Fruit fly (Drosophila melanogaster) whole organism, embryonic: Measurements from ENCODE around the gene CG14817.
A peak's percentile ranks its signal among the peaks of the same experiment; 100 is the strongest.

Experiments used
- Awh ChIP-seq: fragments of 200-800 bp; sonication (Bioruptor generic); IDR thresholded peaks from 2 replicates; pipeline ENCODE4, ENCODE4 v1.3.6; 2022; ENCODE audit warnings: missing biosample characterization, missing genetic modification characterization
- CG10274 ChIP-seq: fragments of 200-800 bp; sonication (Bioruptor generic); optimal IDR thresholded peaks from 3 replicates; lab custom pipeline; 2017; ENCODE audit warnings: missing biosample characterization, mild to moderate bottlenecking, missing genetic modification characterization
- CG10321 ChIP-seq: fragments of 200-800 bp; sonication (Bioruptor generic); IDR thresholded peaks from 2 replicates; pipeline ENCODE4 v1.3.6; 2022; ENCODE audit warnings: missing biosample characterization, missing genetic modification characterization
- CG10654 ChIP-seq: fragments of 200-800 bp; sonication (Bioruptor generic); optimal IDR thresholded peaks from 2 replicates; lab custom pipeline; 2016; ENCODE audit warnings: missing biosample characterization, missing genetic modification characterization
- CG11398 ChIP-seq: fragments of 200-800 bp; sonication (Bioruptor generic); optimal IDR thresholded peaks from 2 replicates; lab custom pipeline; 2016; ENCODE audit warnings: missing biosample characterization, missing genetic modification characterization
- CG12104 ChIP-seq: fragments of 200-800 bp; sonication (Bioruptor generic); optimal IDR thresholded peaks from 3 replicates; lab custom pipeline; 2016; ENCODE audit warnings: missing biosample characterization, missing genetic modification characterization
- CG14710 ChIP-seq: fragments of 200-800 bp; sonication (Bioruptor generic); optimal IDR thresholded peaks from 3 replicates; lab custom pipeline; 2019; ENCODE audit warnings: missing biosample characterization, mild to moderate bottlenecking, missing genetic modification characterization, moderate library complexity
- CG16779 ChIP-seq: fragments of 200-800 bp; sonication (Bioruptor generic); IDR thresholded peaks from 2 replicates; pipeline ENCODE4 v1.3.6; 2022; ENCODE audit warnings: missing biosample characterization, missing genetic modification characterization
- CG16863 ChIP-seq: fragments of 200-800 bp; sonication (Bioruptor generic); optimal IDR thresholded peaks from 3 replicates; lab custom pipeline; 2016; ENCODE audit warnings: missing biosample characterization, missing genetic modification characterization
- CG18476 ChIP-seq: fragments of 200-800 bp; sonication (Bioruptor generic); optimal IDR thresholded peaks from 2 replicates; lab custom pipeline; 2016; ENCODE audit warnings: missing biosample characterization, mild to moderate bottlenecking, missing genetic modification characterization
- CG2120 ChIP-seq: fragments of 200-800 bp; sonication (Bioruptor generic); optimal IDR thresholded peaks from 3 replicates; lab custom pipeline; 2016; ENCODE audit warnings: missing biosample characterization, missing genetic modification characterization
- CG2678 ChIP-seq: fragments of 200-800 bp; sonication (Bioruptor generic); optimal IDR thresholded peaks from 3 replicates; lab custom pipeline; 2019; ENCODE audit warnings: missing biosample characterization, mild to moderate bottlenecking, missing genetic modification characterization, moderate library complexity
- CG31365 ChIP-seq: fragments of 200-800 bp; sonication (Bioruptor generic); optimal IDR thresholded peaks from 2 replicates; lab custom pipeline; 2018; ENCODE audit warnings: missing biosample characterization, mild to moderate bottlenecking, missing genetic modification characterization
- CG33557 ChIP-seq: fragments of 200-800 bp; sonication (Bioruptor generic); optimal IDR thresholded peaks from 2 replicates; lab custom pipeline; 2019; ENCODE audit warnings: missing biosample characterization, mild to moderate bottlenecking, missing genetic modification characterization, moderate library complexity
- CG3407 ChIP-seq: fragments of 200-800 bp; sonication (Bioruptor generic); optimal IDR thresholded peaks from 2 replicates; lab custom pipeline; 2018; ENCODE audit warnings: missing biosample characterization, mild to moderate bottlenecking, missing genetic modification characterization
- CG42726 ChIP-seq: fragments of 200-800 bp; sonication (Bioruptor generic); IDR thresholded peaks from 2 replicates; pipeline ENCODE4 v1.3.6; 2022; ENCODE audit warnings: missing biosample characterization, missing genetic modification characterization; ENCODE audit not compliant: partially characterized antibody
- CG4424 ChIP-seq: fragments of 200-800 bp; sonication (Bioruptor generic); optimal IDR thresholded peaks from 3 replicates; lab custom pipeline; 2016; ENCODE audit warnings: missing biosample characterization, missing genetic modification characterization
- CG6765 ChIP-seq: fragments of 200-800 bp; sonication (Bioruptor generic); optimal IDR thresholded peaks from 3 replicates; lab custom pipeline; 2017; ENCODE audit warnings: missing biosample characterization, mild to moderate bottlenecking, missing genetic modification characterization
- CG7357 ChIP-seq: fragments of 200-800 bp; sonication (Bioruptor generic); IDR thresholded peaks from 3 replicates; pipeline ENCODE4 v1.3.6; 2022; ENCODE audit warnings: missing biosample characterization, missing genetic modification characterization
- CG7963 ChIP-seq: fragments of 200-800 bp; sonication (Bioruptor generic); IDR thresholded peaks from 3 replicates; pipeline ENCODE4 v1.3.6; 2022; ENCODE audit warnings: missing biosample characterization, missing genetic modification characterization; ENCODE audit not compliant: partially characterized antibody
- CG8089 ChIP-seq: fragments of 200-800 bp; sonication (Bioruptor generic); optimal IDR thresholded peaks from 3 replicates; lab custom pipeline; 2016; ENCODE audit warnings: missing biosample characterization, missing genetic modification characterization
- CG9609 ChIP-seq: fragments of 200-800 bp; sonication (Bioruptor generic); optimal IDR thresholded peaks from 3 replicates; lab custom pipeline; 2016; ENCODE audit warnings: missing biosample characterization, missing genetic modification characterization
- CG9727 ChIP-seq: fragments of 200-800 bp; sonication (Bioruptor generic); optimal IDR thresholded peaks from 3 replicates; lab custom pipeline; 2017; ENCODE audit warnings: missing biosample characterization, mild to moderate bottlenecking, missing genetic modification characterization
- Dp ChIP-seq: fragments of 200-800 bp; sonication (Bioruptor generic); optimal IDR thresholded peaks from 2 replicates; lab custom pipeline; 2018; ENCODE audit warnings: missing biosample characterization, mild to moderate bottlenecking, missing genetic modification characterization, moderate library complexity
- Hey ChIP-seq: fragments of 200-800 bp; sonication (Bioruptor generic); optimal IDR thresholded peaks from 3 replicates; lab custom pipeline; 2018; ENCODE audit warnings: missing biosample characterization, mild to moderate bottlenecking, missing genetic modification characterization
- Hmr ChIP-seq: fragments of 200-800 bp; sonication (Bioruptor generic); optimal IDR thresholded peaks from 3 replicates; lab custom pipeline; 2017; ENCODE audit warnings: mild to moderate bottlenecking, missing biosample characterization, missing genetic modification reagents, missing genetic modification characterization
- Hr51 ChIP-seq, 2 experiments: fragments of 200-800 bp; sonication (Bioruptor generic); optimal IDR thresholded peaks; 2 replicates in 1 of 2; 3 replicates in 1 of 2; lab custom pipeline; 2016 to 2018; ENCODE audit warnings: missing biosample characterization in 2 of 2, missing genetic modification characterization in 2 of 2, mild to moderate bottlenecking in 1 of 2, moderate library complexity in 1 of 2
- Hr78 ChIP-seq, 2 experiments: fragments of 200-800 bp in 1 of 2; fragments of >200 bp in 1 of 2; sonication (Bioruptor generic) in 1 of 2; optimal IDR thresholded peaks; 2 replicates each; lab custom pipeline; 2017 to 2019; ENCODE audit warnings: missing biosample characterization in 2 of 2, missing genetic modification characterization in 2 of 2, mild to moderate bottlenecking in 1 of 2, moderate library complexity in 1 of 2
- Kr ChIP-seq: fragments of 200-800 bp; sonication (Bioruptor generic); optimal IDR thresholded peaks from 2 replicates; lab custom pipeline; 2017; ENCODE audit warnings: missing biosample characterization, mild to moderate bottlenecking, missing genetic modification characterization
- Scr ChIP-seq: fragments of 200-800 bp; sonication (Bioruptor generic); IDR thresholded peaks from 2 replicates; pipeline ENCODE4 v1.3.6; 2022; ENCODE audit warnings: missing biosample characterization, missing genetic modification characterization; ENCODE audit not compliant: partially characterized antibody
- ac ChIP-seq: fragments of 200-800 bp; sonication (Bioruptor generic); optimal IDR thresholded peaks from 3 replicates; lab custom pipeline; 2017; ENCODE audit warnings: missing biosample characterization, mild to moderate bottlenecking, missing genetic modification characterization
- dan ChIP-seq: fragments of 200-800 bp; sonication (Bioruptor generic); IDR thresholded peaks from 2 replicates; pipeline ENCODE4 v1.3.6; 2022; ENCODE audit warnings: missing biosample characterization, missing genetic modification characterization
- eve ChIP-seq, 2 experiments: fragments of >200 bp; optimal IDR thresholded peaks; 2 replicates each; lab custom pipeline; 2017; ENCODE audit warnings: missing biosample characterization in 2 of 2, missing genetic modification characterization in 2 of 2
- gce ChIP-seq: fragments of 200-800 bp; sonication (Bioruptor generic); IDR thresholded peaks from 3 replicates; pipeline ENCODE4 v1.3.6; 2022; ENCODE audit warnings: missing biosample characterization, missing genetic modification characterization
- jigr1 ChIP-seq: fragments of 200-800 bp; sonication (Bioruptor generic); IDR thresholded peaks from 3 replicates; pipeline ENCODE4 v1.3.6; 2022; ENCODE audit warnings: missing biosample characterization, missing genetic modification characterization
- knrl ChIP-seq: fragments of 200-800 bp; sonication (Bioruptor generic); IDR thresholded peaks from 3 replicates; pipeline ENCODE4 v1.3.6; 2022; ENCODE audit warnings: missing biosample characterization, missing genetic modification characterization; ENCODE audit not compliant: partially characterized antibody
- lbe ChIP-seq: fragments of 200-800 bp; sonication (Bioruptor generic); optimal IDR thresholded peaks from 2 replicates; lab custom pipeline; 2016; ENCODE audit warnings: missing biosample characterization, mild to moderate bottlenecking, missing genetic modification characterization
- lola ChIP-seq, 3 experiments: fragments of >200 bp in 2 of 3; fragments of 200-800 bp in 1 of 3; sonication (Bioruptor generic) in 1 of 3; optimal IDR thresholded peaks; 2 replicates each; lab custom pipeline; 2017 to 2019; ENCODE audit warnings: missing biosample characterization in 3 of 3, missing genetic modification characterization in 3 of 3, mild to moderate bottlenecking in 1 of 3, moderate library complexity in 1 of 3
- lov ChIP-seq, 2 experiments: fragments of 200-800 bp in 1 of 2; fragments of >200 bp in 1 of 2; sonication (Bioruptor generic) in 1 of 2; IDR thresholded peaks in 1 of 2; optimal IDR thresholded peaks in 1 of 2; 2 replicates in 1 of 2; 3 replicates in 1 of 2; pipeline versions ENCODE4 v1.3.6 to Lab custom; 2017 to 2022; ENCODE audit warnings: missing biosample characterization in 1 of 2, missing genetic modification characterization in 1 of 2
- mirr ChIP-seq: fragments of 200-800 bp; sonication (Bioruptor generic); optimal IDR thresholded peaks from 3 replicates; lab custom pipeline; 2018; ENCODE audit warnings: missing biosample characterization, mild to moderate bottlenecking, missing genetic modification characterization
- pan ChIP-seq, 4 experiments: fragments of >200 bp in 3 of 4; fragments of 200-800 bp in 1 of 4; sonication (Bioruptor generic) in 1 of 4; optimal IDR thresholded peaks in 3 of 4; IDR thresholded peaks in 1 of 4; 2 replicates each; pipeline versions ENCODE4 v1.3.6 to Lab custom; 2017 to 2022; ENCODE audit warnings: missing biosample characterization in 2 of 4, missing genetic modification characterization in 2 of 4, mixed read lengths in 1 of 4
- prd ChIP-seq, 3 experiments: fragments of >200 bp in 2 of 3; fragments of 200-800 bp in 1 of 3; sonication (Bioruptor generic) in 1 of 3; optimal IDR thresholded peaks in 2 of 3; IDR thresholded peaks in 1 of 3; 2 replicates in 2 of 3; 3 replicates in 1 of 3; pipeline versions ENCODE4 v1.3.6 to Lab custom; 2017 to 2022; ENCODE audit warnings: missing biosample characterization in 1 of 3, missing genetic modification characterization in 1 of 3
- sd ChIP-seq: fragments of 200-800 bp; sonication (Bioruptor generic); optimal IDR thresholded peaks from 3 replicates; lab custom pipeline; 2018; ENCODE audit warnings: missing biosample characterization, mild to moderate bottlenecking, missing genetic modification characterization, moderate library complexity
- sens-2 ChIP-seq: fragments of 200-800 bp; sonication (Bioruptor generic); IDR thresholded peaks from 2 replicates; pipeline ENCODE4 v1.3.6; 2022; ENCODE audit warnings: missing biosample characterization, missing genetic modification characterization
- sim ChIP-seq: fragments of 200-800 bp; sonication (Bioruptor generic); IDR thresholded peaks from 2 replicates; pipeline ENCODE4 v1.3.6; 2022; ENCODE audit warnings: missing biosample characterization, missing genetic modification characterization
- so ChIP-seq: fragments of 200-800 bp; sonication (Bioruptor generic); IDR thresholded peaks from 3 replicates; pipeline ENCODE4 v1.3.6; 2022; ENCODE audit warnings: missing biosample characterization, missing genetic modification characterization
- zen ChIP-seq: fragments of 200-800 bp; sonication (Bioruptor generic); optimal IDR thresholded peaks from 3 replicates; lab custom pipeline; 2018; ENCODE audit warnings: missing biosample characterization, mild to moderate bottlenecking, missing genetic modification characterization, moderate library complexity

Gene CG14817

dm6 chrX:1849914-1850313, 27.2 kb downstream of the CG14817 start (continued):
- TF ChIP-seq Hey (tag; lab: Kevin White, UChicago) (peak; percentile 60), Awh (GFP tag; lab: Robert Waterston, UW) (peak; percentile 58), CG10654 (GFP tag; lab: Kevin White, UChicago) (peak; percentile 67), CG42726 (no peak), CG2120 (GFP tag; lab: Kevin White, UChicago) (peak; percentile 95), sd (tag; lab: Kevin White, UChicago) (peak; percentile 88), lov (optimal IDR thresholded peaks at IDR 0.05; lab: Kevin White, UChicago) (no peak), lov (GFP tag; IDR thresholded peaks at IDR 0.05; lab: Robert Waterston, UW) (no peak), CG8089 (GFP tag; lab: Kevin White, UChicago) (peak; percentile 44), CG33557 (peak; percentile 49), CG11398 (peak; percentile 35), lola (GFP tag; optimal IDR thresholded peaks at IDR 0.05; lab: Kevin White, UChicago) (peak in 1 of 3 experiments; percentile 52), Dp (GFP tag; lab: Kevin White, UChicago) (no peak), CG2678 (tag; lab: Kevin White, UChicago) (peak; percentile 96), prd (optimal IDR thresholded peaks at IDR 0.05; lab: Kevin White, UChicago) (no peak), prd (GFP tag; IDR thresholded peaks at IDR 0.05; lab: Robert Waterston, UW) (peak; percentile 81), CG10321 (peak; percentile 53; the same call in 1 of the 2 replicates), CG3407 (GFP tag; lab: Kevin White, UChicago) (peak; percentile 46), CG9727 (GFP tag; lab: Kevin White, UChicago) (peak; percentile 92), CG18476 (GFP tag; lab: Kevin White, UChicago) (peak; percentile 82), gce (GFP tag; lab: Robert Waterston, UW) (no peak; the same call in 2 of the 3 replicates), knrl (no peak), CG12104 (peak; percentile 83), CG7963 (no peak), CG31365 (tag; lab: Kevin White, UChicago) (peak; percentile 76), zen (peak; percentile 69), Kr (GFP tag; lab: Kevin White, UChicago) (no peak), CG6765 (GFP tag; lab: Kevin White, UChicago) (peak; percentile 89), CG4424 (GFP tag; lab: Kevin White, UChicago) (peak; percentile 77), CG16863 (GFP tag; lab: Kevin White, UChicago) (peak; percentile 62), lbe (peak; percentile 22), Hmr (GFP tag; lab: Kevin White, UChicago) (peak; percentile 95), CG16779 (GFP tag; lab: Robert Waterston, UW) (0 out of 2 replicates have a peak, but pooled peaks have one; percentile 27), CG14710 (tag; lab: Kevin White, UChicago) (peak; percentile 66), so (GFP tag; lab: Robert Waterston, UW) (peak; percentile 86), jigr1 (GFP tag; lab: Robert Waterston, UW) (peak; percentile 27; the same call in 1 of the 3 replicates), Scr (GFP tag; lab: Robert Waterston, UW) (no peak), mirr (GFP tag; lab: Kevin White, UChicago) (peak; percentile 82), sim (peak; percentile 43; the same call in 1 of the 2 replicates), CG7357 (GFP tag; lab: Robert Waterston, UW) (peak; percentile 65; the same call in 2 of the 3 replicates), CG9609 (GFP tag; lab: Kevin White, UChicago) (peak; percentile 56), dan (GFP tag; lab: Robert Waterston, UW) (no peak), sens-2 (peak; percentile 58), Hr51 (GFP tag; optimal IDR thresholded peaks at IDR 0.05; lab: Kevin White, UChicago) (peak; percentile 76 to 89), CG10274 (peak; percentile 72), eve (GFP tag; optimal IDR thresholded peaks at IDR 0.05; lab: Kevin White, UChicago) (peak in 1 of 2 experiments; percentile 89), pan (optimal IDR thresholded peaks at IDR 0.05; lab: Kevin White, UChicago) (no peak), pan (GFP tag; optimal IDR thresholded peaks at IDR 0.05 in 1 of 2, IDR thresholded peaks at IDR 0.05 in 1 of 2) (peak in 1 of 2 experiments; percentile 79), ac (GFP tag; lab: Kevin White, UChicago) (peak; percentile 6), Hr78 (GFP tag; optimal IDR thresholded peaks at IDR 0.05; lab: Kevin White, UChicago) (peak in 1 of 2 experiments; percentile 58)
